Fruit fly (Drosophila melanogaster): ENCODE measurements around the gene AlaRS.

DNA sequence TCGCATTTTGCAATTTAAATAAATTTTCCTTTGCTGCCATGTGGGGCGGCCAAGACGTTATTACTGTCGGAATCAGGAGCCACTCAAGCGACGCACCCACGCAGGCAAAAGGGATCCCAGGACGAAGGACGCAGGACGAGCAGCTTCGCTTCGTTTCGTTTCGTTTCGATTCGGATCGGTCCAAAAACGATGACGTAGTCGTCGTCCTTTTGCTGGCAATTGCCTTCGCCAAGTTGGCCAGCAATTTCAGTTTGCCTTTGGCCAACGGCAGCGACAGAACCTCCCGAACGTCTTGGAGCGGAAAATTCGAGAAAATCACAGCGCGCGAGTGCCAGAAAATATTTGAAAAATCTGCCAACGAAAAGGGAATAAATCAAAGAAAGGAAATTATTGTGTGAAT lies 43.5 kb downstream of the AlaRS start, which contains the start of gene witty:
- TF ChIP-seq rn (GFP tag; IDR thresholded peaks at IDR 0.05) (no peak), CG4496 (GFP tag; IDR thresholded peaks at IDR 0.05) (no peak), CG17806 (tag; optimal IDR thresholded peaks at IDR 0.05) (no peak), EcR (GFP tag; optimal IDR thresholded peaks at IDR 0.05) (no peak), D1 (tag; optimal IDR thresholded peaks at IDR 0.05) (no peak), gl (tag; optimal IDR thresholded peaks at IDR 0.05) (no peak), CG32121 (GFP tag; IDR thresholded peaks at IDR 0.05) (no peak), CG9948 (tag; optimal IDR thresholded peaks at IDR 0.05) (no peak), CG10348 (GFP tag; IDR thresholded peaks at IDR 0.05) (no peak), fd96Ca (GFP tag; IDR thresholded peaks at IDR 0.05) (no peak), CG14655 (GFP tag; optimal IDR thresholded peaks at IDR 0.05) (no peak), CG12605 (GFP tag; IDR thresholded peaks at IDR 0.05) (no peak)

Data from whole organism, pupa.